Fruit fly (Drosophila melanogaster) S2 (cell line): Measurements from ENCODE around the gene CG12290.

Experiments used
- CG8478 ChIP-seq: fragments of >200 bp; optimal IDR thresholded peaks from 2 replicates; lab custom pipeline; 2018
- CTCF ChIP-seq, 2 experiments: fragments of >200 bp; optimal IDR thresholded peaks; 2 replicates each; lab custom pipeline; 2018

dm6 chr3R:26194933-26195452 lies 35.1 kb upstream of the CG12290 start:
- no peak for TF ChIP-seq CG8478 (lab: Kevin White, UChicago)
- no peak for TF ChIP-seq CTCF (optimal IDR thresholded peaks at IDR 0.05; lab: Kevin White, UChicago)
